Fruit fly (Drosophila melanogaster) whole organism, adult: ENCODE results near the gene Rat1.
A peak's percentile ranks its signal among the peaks of the same experiment; 100 is the strongest.

Experiments
- CG11617 ChIP-seq: fragments of 200-800 bp; sonication (Bioruptor generic); optimal IDR thresholded peaks from 2 replicates; lab custom pipeline; 2017; ENCODE audit warnings: mild to moderate bottlenecking, missing biosample characterization, missing genetic modification reagents, missing genetic modification characterization
- CG14711 ChIP-seq: fragments of 200-800 bp; sonication (Bioruptor generic); optimal IDR thresholded peaks from 2 replicates; lab custom pipeline; 2018; ENCODE audit warnings: missing biosample characterization, mild to moderate bottlenecking, missing genetic modification characterization, moderate library complexity
- CG1620 ChIP-seq: fragments of 200-800 bp; sonication (Bioruptor generic); optimal IDR thresholded peaks from 2 replicates; lab custom pipeline; 2016; ENCODE audit warnings: missing biosample characterization, missing genetic modification characterization
- CG33017 ChIP-seq: fragments of 200-800 bp; sonication (Bioruptor generic); optimal IDR thresholded peaks from 2 replicates; lab custom pipeline; 2018; ENCODE audit warnings: missing biosample characterization, mild to moderate bottlenecking, missing genetic modification characterization, moderate library complexity
- Clk ChIP-seq: fragments of 200-800 bp; sonication (Bioruptor generic); optimal IDR thresholded peaks from 2 replicates; lab custom pipeline; 2017; ENCODE audit warnings: missing biosample characterization, missing genetic modification characterization
- Crg-1 ChIP-seq: fragments of 200-800 bp; sonication (Bioruptor generic); optimal IDR thresholded peaks from 2 replicates; lab custom pipeline; 2016; ENCODE audit warnings: missing biosample characterization, missing genetic modification characterization
- Mnt ChIP-seq: fragments of 200-800 bp; sonication (Bioruptor generic); optimal IDR thresholded peaks from 2 replicates; lab custom pipeline; 2016; ENCODE audit warnings: missing biosample characterization, mild to moderate bottlenecking, missing genetic modification characterization
- bab1 ChIP-seq: fragments of 200-800 bp; sonication (Bioruptor generic); optimal IDR thresholded peaks from 3 replicates; lab custom pipeline; 2019; ENCODE audit warnings: missing biosample characterization, mild to moderate bottlenecking, missing genetic modification characterization, moderate library complexity
- cic ChIP-seq: fragments of 200-800 bp; sonication (Bioruptor generic); optimal IDR thresholded peaks from 2 replicates; lab custom pipeline; 2017; ENCODE audit warnings: missing biosample characterization, mild to moderate bottlenecking, missing genetic modification characterization, moderate library complexity
- cnc ChIP-seq, 2 experiments: fragments of >200 bp; optimal IDR thresholded peaks; 2 replicates each; lab custom pipeline; 2017
- kay ChIP-seq: fragments of 200-800 bp; sonication (Bioruptor generic); peaks from one replicate; lab custom pipeline; 2016; ENCODE audit warnings: missing biosample characterization, missing genetic modification characterization, borderline replicate concordance
- ovo ChIP-seq: fragments of 200-800 bp; sonication (Bioruptor generic); optimal IDR thresholded peaks from 2 replicates; lab custom pipeline; 2016; ENCODE audit warnings: missing biosample characterization, missing genetic modification characterization
- pad ChIP-seq: fragments of 200-800 bp; sonication (Bioruptor generic); optimal IDR thresholded peaks from 3 replicates; lab custom pipeline; 2017; ENCODE audit warnings: missing biosample characterization, missing genetic modification characterization, mild to moderate bottlenecking, moderate library complexity, missing genetic modification reagents
- toe ChIP-seq: fragments of 200-800 bp; sonication (Bioruptor generic); optimal IDR thresholded peaks from 2 replicates; lab custom pipeline; 2016; ENCODE audit warnings: missing biosample characterization, missing genetic modification characterization

DNA sequence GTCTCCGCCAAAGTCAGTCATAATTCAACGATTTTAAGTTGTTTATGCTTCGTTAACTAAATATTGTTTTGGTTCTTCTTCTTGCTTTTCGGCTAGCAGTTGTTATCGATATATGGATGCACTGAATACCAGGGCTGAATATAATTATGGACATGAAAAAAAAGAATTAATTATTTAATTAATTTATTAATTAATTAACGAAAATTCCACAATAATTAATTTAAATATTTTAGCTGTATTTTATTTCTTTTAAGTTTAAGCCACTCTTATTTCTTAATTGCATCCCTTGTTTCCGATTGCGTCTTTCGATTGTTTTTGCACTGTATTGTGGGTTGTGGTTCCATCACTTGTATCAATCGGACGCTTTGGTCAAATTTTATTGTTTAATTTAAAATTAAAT is 42.2 kb downstream of the Rat1 start, which contains the start of the genes Gas41 and SA1:
- TF ChIP-seq kay (no peak), Mnt (peak; percentile 68), CG14711 (tag; lab: Kevin White, UChicago) (peak; percentile 92), CG1620 (GFP tag; lab: Kevin White, UChicago) (peak; percentile 1), Crg-1 (peak; percentile 82), ovo (GFP tag; lab: Kevin White, UChicago) (peak; percentile 82), bab1 (peak; percentile 45), CG11617 (GFP tag; lab: Kevin White, UChicago) (peak; percentile 79), CG33017 (tag; lab: Kevin White, UChicago) (peak; percentile 94), cnc (optimal IDR thresholded peaks at IDR 0.05; lab: Kevin White, UChicago) (no peak), cic (no peak), toe (GFP tag; lab: Kevin White, UChicago) (no peak), Clk (GFP tag; lab: Kevin White, UChicago) (peak; percentile 8), pad (GFP tag; lab: Kevin White, UChicago) (peak; percentile 70)
